Worm (Caenorhabditis elegans): ENCODE data around the gene nhr-229.

Gene nhr-229

ce11 chrIV:16995425-16995824, 35.0 kb downstream of the nhr-229 start, which contains the start of gene rom-4 (continued):
- TF ChIP-seq ZK185.1 (tag; optimal IDR thresholded peaks at IDR 0.05; ENCODE audit: poor library complexity, severe bottlenecking): peak; percentile 84
- peak; percentile 95 for TF ChIP-seq hmg-1.2 (GFP tag; IDR thresholded peaks at IDR 0.05)
- peak in 1 of 3 experiments; percentile 76 for TF ChIP-seq lin-35 (GFP tag; optimal IDR thresholded peaks at IDR 0.05)
- peak; percentile 88 for TF ChIP-seq snpc-4 (GFP tag; optimal IDR thresholded peaks at IDR 0.05)
- TF ChIP-seq snpc-4 (tag; optimal IDR thresholded peaks at IDR 0.05): peak; percentile 8 to 95 (median 92)
- TF ChIP-seq Y67H2A.10 (GFP tag; conservative IDR thresholded peaks at IDR 0.05): 0 out of 2 replicates have a peak, but pooled peaks have one; percentile 26
- peak; percentile 69 for TF ChIP-seq tbp1 (GFP tag; optimal IDR thresholded peaks at IDR 0.05)

ce11 chrIV:16988397-16988796, 42.0 kb downstream of the nhr-229 start, which contains the start of gene nccd-1:
Gene nccd-1 (plus strand): TSS chrIV:16988697.
- no peak for TF ChIP-seq ceh-79 (tag; optimal IDR thresholded peaks at IDR 0.05)
- TF ChIP-seq ccch-3 (GFP tag; optimal IDR thresholded peaks at IDR 0.05): no peak
- TF ChIP-seq ztf-26 (tag; optimal IDR thresholded peaks at IDR 0.05): no peak
- TF ChIP-seq bed-1 (GFP tag; IDR thresholded peaks at IDR 0.05): no peak
- no peak for TF ChIP-seq ceh-40 (GFP tag; IDR thresholded peaks at IDR 0.05)
- TF ChIP-seq hsf-1 (GFP tag; IDR thresholded peaks at IDR 0.05): no peak
- TF ChIP-seq Y67H2A.10 (GFP tag; conservative IDR thresholded peaks at IDR 0.05): no peak
- no peak for TF ChIP-seq attf-5 (GFP tag; optimal IDR thresholded peaks at IDR 0.05)
- no peak for TF ChIP-seq mxl-1 (tag; optimal IDR thresholded peaks at IDR 0.05)
- TF ChIP-seq die-1 (tag; optimal IDR thresholded peaks at IDR 0.05): no peak
- TF ChIP-seq atf-7 (tag; optimal IDR thresholded peaks at IDR 0.05): no peak
- no peak for TF ChIP-seq lag-1 (GFP tag; IDR thresholded peaks at IDR 0.05)
